Fruit fly (Drosophila melanogaster) whole organism, prepupa: ENCODE data around the gene Lkr.

Experiments used
- CG10631 ChIP-seq: fragments of 200-800 bp; sonication (Bioruptor generic); optimal IDR thresholded peaks from 2 replicates; lab custom pipeline; 2016; ENCODE audit warnings: missing biosample characterization, missing genetic modification characterization
- CG10669 ChIP-seq: fragments of 200-800 bp; sonication (Bioruptor generic); optimal IDR thresholded peaks from 3 replicates; lab custom pipeline; 2018; ENCODE audit warnings: missing biosample characterization, mild to moderate bottlenecking, missing genetic modification characterization, moderate library complexity
- CG11294 ChIP-seq: fragments of 200-800 bp; sonication (Bioruptor generic); IDR thresholded peaks from 2 replicates; pipeline ENCODE4 v1.3.6; 2022; ENCODE audit warnings: missing biosample characterization, missing genetic modification characterization
- CG1621 ChIP-seq: fragments of 200-800 bp; sonication (Bioruptor generic); optimal IDR thresholded peaks from 3 replicates; lab custom pipeline; 2018; ENCODE audit warnings: missing biosample characterization, mild to moderate bottlenecking, missing genetic modification characterization
- CG16779 ChIP-seq: fragments of 200-800 bp; sonication (Bioruptor generic); optimal IDR thresholded peaks from 3 replicates; lab custom pipeline; 2017; ENCODE audit warnings: missing biosample characterization, mild to moderate bottlenecking, missing genetic modification characterization
- CG3032 ChIP-seq: fragments of 200-800 bp; optimal IDR thresholded peaks from 2 replicates; lab custom pipeline; 2019; ENCODE audit warnings: missing biosample characterization, mild to moderate bottlenecking, missing genetic modification characterization, moderate library complexity
- CG31627 ChIP-seq: fragments of 200-800 bp; sonication (Bioruptor generic); optimal IDR thresholded peaks from 3 replicates; lab custom pipeline; 2016; ENCODE audit warnings: missing biosample characterization, missing genetic modification characterization
- CG32006 ChIP-seq: fragments of 200-800 bp; sonication (Bioruptor generic); optimal IDR thresholded peaks from 3 replicates; lab custom pipeline; 2017; ENCODE audit warnings: missing biosample characterization, mild to moderate bottlenecking, missing genetic modification characterization
- CG34406 ChIP-seq: fragments of 200-800 bp; sonication (Bioruptor generic); optimal IDR thresholded peaks from 3 replicates; lab custom pipeline; 2016; ENCODE audit warnings: missing biosample characterization, missing genetic modification characterization
- CG3919 ChIP-seq: fragments of 200-800 bp; sonication (Bioruptor generic); optimal IDR thresholded peaks from 3 replicates; lab custom pipeline; 2016; ENCODE audit warnings: missing biosample characterization, missing genetic modification characterization
- CG4318 ChIP-seq: fragments of 200-800 bp; sonication (Bioruptor generic); optimal IDR thresholded peaks from 3 replicates; lab custom pipeline; 2017; ENCODE audit warnings: missing biosample characterization, mild to moderate bottlenecking, missing genetic modification characterization
- CG6163 ChIP-seq: fragments of 200-800 bp; sonication (Bioruptor generic); IDR thresholded peaks from 3 replicates; pipeline ENCODE4 v1.3.6; 2022; ENCODE audit warnings: missing biosample characterization, missing genetic modification characterization
- CG6276 ChIP-seq: fragments of 200-800 bp; sonication (Bioruptor generic); optimal IDR thresholded peaks from 2 replicates; lab custom pipeline; 2017; ENCODE audit warnings: missing biosample characterization, mild to moderate bottlenecking, missing genetic modification characterization
- CG6808 ChIP-seq: fragments of 200-800 bp; sonication (Bioruptor generic); optimal IDR thresholded peaks from 3 replicates; lab custom pipeline; 2017; ENCODE audit warnings: missing biosample characterization, missing genetic modification characterization, mild to moderate bottlenecking, moderate library complexity, missing genetic modification reagents
- CG6854 ChIP-seq: fragments of 200-800 bp; sonication (Bioruptor generic); optimal IDR thresholded peaks from 2 replicates; lab custom pipeline; 2017; ENCODE audit warnings: missing biosample characterization, mild to moderate bottlenecking, missing genetic modification characterization
- CG8119 ChIP-seq: fragments of 200-800 bp; sonication (Bioruptor generic); IDR thresholded peaks from 3 replicates; pipeline ENCODE4 v1.3.6; 2022; ENCODE audit warnings: missing biosample characterization, missing genetic modification characterization
- CG8319 ChIP-seq: fragments of 200-800 bp; sonication (Bioruptor generic); optimal IDR thresholded peaks from 3 replicates; lab custom pipeline; 2016; ENCODE audit warnings: missing biosample characterization, missing genetic modification characterization
- CG9139 ChIP-seq: fragments of 200-800 bp; sonication (Bioruptor generic); optimal IDR thresholded peaks from 3 replicates; lab custom pipeline; 2017; ENCODE audit warnings: missing biosample characterization, mild to moderate bottlenecking, missing genetic modification characterization
- Eip75B ChIP-seq: fragments of 200-800 bp; sonication (Bioruptor generic); optimal IDR thresholded peaks from 3 replicates; lab custom pipeline; 2016; ENCODE audit warnings: missing biosample characterization, missing genetic modification characterization
- Eip78C ChIP-seq: fragments of 200-800 bp; sonication (Bioruptor generic); peaks from one replicate; lab custom pipeline; 2016; ENCODE audit warnings: missing biosample characterization, missing genetic modification characterization
- Eip93F ChIP-seq: fragments of 200-800 bp; sonication (Bioruptor generic); optimal IDR thresholded peaks from 2 replicates; lab custom pipeline; 2016; ENCODE audit warnings: missing biosample characterization, mild to moderate bottlenecking, missing genetic modification characterization
- Ets21C ChIP-seq: fragments of 200-800 bp; sonication (Bioruptor generic); optimal IDR thresholded peaks from 3 replicates; lab custom pipeline; 2016; ENCODE audit warnings: missing biosample characterization, missing genetic modification characterization
- Ets96B ChIP-seq: fragments of 200-800 bp; optimal IDR thresholded peaks from 2 replicates; lab custom pipeline; 2019; ENCODE audit warnings: missing biosample characterization, mild to moderate bottlenecking, missing genetic modification characterization, moderate library complexity
- Gug ChIP-seq: fragments of 200-800 bp; sonication (Bioruptor generic); IDR thresholded peaks from 2 replicates; pipeline ENCODE4 v1.3.6; 2022; ENCODE audit warnings: missing biosample characterization, missing genetic modification characterization
- Hr38 ChIP-seq: sonication (Bioruptor generic); optimal IDR thresholded peaks from 2 replicates; lab custom pipeline; 2016; ENCODE audit warnings: missing biosample characterization, missing genetic modification characterization
- Hr4 ChIP-seq: fragments of 200-800 bp; sonication (Bioruptor generic); optimal IDR thresholded peaks from 3 replicates; lab custom pipeline; 2016; ENCODE audit warnings: missing biosample characterization, missing genetic modification characterization
- Lpt ChIP-seq: fragments of 200-800 bp; sonication (Bioruptor generic); optimal IDR thresholded peaks from 3 replicates; lab custom pipeline; 2016; ENCODE audit warnings: missing biosample characterization, missing genetic modification characterization
- OdsH ChIP-seq: fragments of 200-800 bp; sonication (Bioruptor generic); optimal IDR thresholded peaks from 3 replicates; lab custom pipeline; 2016; ENCODE audit warnings: missing biosample characterization, missing genetic modification characterization
- Sox14 ChIP-seq: fragments of 200-800 bp; sonication (Bioruptor generic); optimal IDR thresholded peaks from 3 replicates; lab custom pipeline; 2016; ENCODE audit warnings: missing biosample characterization, missing genetic modification characterization
- acj6 ChIP-seq: fragments of 200-800 bp; sonication (Bioruptor generic); optimal IDR thresholded peaks from 3 replicates; lab custom pipeline; 2016; ENCODE audit warnings: missing biosample characterization, missing genetic modification characterization
- cyc ChIP-seq: fragments of 200-800 bp; sonication (Bioruptor generic); optimal IDR thresholded peaks from 3 replicates; lab custom pipeline; 2016; ENCODE audit warnings: missing biosample characterization, missing genetic modification characterization
- dac ChIP-seq: fragments of 200-800 bp; sonication (Bioruptor generic); optimal IDR thresholded peaks from 2 replicates; lab custom pipeline; 2017; ENCODE audit warnings: missing biosample characterization, mild to moderate bottlenecking, missing genetic modification characterization
- dsx ChIP-seq: fragments of 200-800 bp; optimal IDR thresholded peaks from 3 replicates; lab custom pipeline; 2019; ENCODE audit warnings: missing biosample characterization, mild to moderate bottlenecking, missing genetic modification characterization, moderate library complexity; ENCODE audit not compliant: poor library complexity, severe bottlenecking
- eg ChIP-seq: fragments of 200-800 bp; sonication (Bioruptor generic); IDR thresholded peaks from 3 replicates; pipeline ENCODE4 v1.3.6; 2022; ENCODE audit warnings: missing biosample characterization, missing genetic modification characterization
- fd59A ChIP-seq: fragments of 200-800 bp; sonication (Bioruptor generic); optimal IDR thresholded peaks from 2 replicates; lab custom pipeline; 2017; ENCODE audit warnings: missing biosample characterization, mild to moderate bottlenecking, missing genetic modification characterization, missing genetic modification reagents
- fd85E ChIP-seq: fragments of 200-800 bp; sonication (Bioruptor generic); optimal IDR thresholded peaks from 3 replicates; lab custom pipeline; 2016; ENCODE audit warnings: missing biosample characterization, missing genetic modification characterization
- fkh ChIP-seq: fragments of 200-800 bp; sonication (Bioruptor generic); optimal IDR thresholded peaks from 3 replicates; lab custom pipeline; 2017; ENCODE audit warnings: missing biosample characterization, mild to moderate bottlenecking, missing genetic modification characterization, moderate library complexity
- net ChIP-seq: fragments of 200-800 bp; sonication (Bioruptor generic); optimal IDR thresholded peaks from 3 replicates; lab custom pipeline; 2016; ENCODE audit warnings: missing biosample characterization, missing genetic modification characterization
- pdm3 ChIP-seq: fragments of 200-800 bp; sonication (Bioruptor generic); optimal IDR thresholded peaks from 3 replicates; lab custom pipeline; 2016; ENCODE audit warnings: missing biosample characterization, missing genetic modification characterization
- salr ChIP-seq, 2 experiments: fragments of 200-800 bp; sonication (Bioruptor generic); optimal IDR thresholded peaks; 3 replicates each; lab custom pipeline; 2016 to 2018; ENCODE audit warnings: missing biosample characterization in 2 of 2, missing genetic modification characterization in 2 of 2, mild to moderate bottlenecking in 1 of 2
- spab ChIP-seq: fragments of 200-800 bp; sonication (Bioruptor generic); optimal IDR thresholded peaks from 2 replicates; lab custom pipeline; 2017; ENCODE audit warnings: missing biosample characterization, mild to moderate bottlenecking, missing genetic modification characterization, missing genetic modification reagents
- ss ChIP-seq, 2 experiments: fragments of 200-800 bp; sonication (Bioruptor generic); optimal IDR thresholded peaks; 2 replicates in 1 of 2; 3 replicates in 1 of 2; lab custom pipeline; 2017 to 2018; ENCODE audit warnings: mild to moderate bottlenecking in 2 of 2, missing biosample characterization in 2 of 2, missing genetic modification characterization in 2 of 2, moderate library complexity in 1 of 2
- vri ChIP-seq: fragments of 200-800 bp; sonication (Bioruptor generic); optimal IDR thresholded peaks from 3 replicates; lab custom pipeline; 2016; ENCODE audit warnings: missing biosample characterization, mild to moderate bottlenecking, missing genetic modification characterization

The Lkr gene

dm6 chr3L:5529241-5529640, at the start of gene Lkr:
TSS of gene Lkr (minus strand) at chr3L:5529341.
- no peak for TF ChIP-seq Hr38 (GFP tag; lab: Kevin White, UChicago)
- no peak for TF ChIP-seq net (GFP tag; lab: Kevin White, UChicago)
- TF ChIP-seq Gug: no peak
- no peak for TF ChIP-seq Eip75B (GFP tag; lab: Kevin White, UChicago)
- TF ChIP-seq Hr4: no peak
- no peak for TF ChIP-seq Eip93F (GFP tag; lab: Kevin White, UChicago)
- TF ChIP-seq ss (GFP tag; optimal IDR thresholded peaks at IDR 0.05; lab: Kevin White, UChicago): no peak
- TF ChIP-seq CG8119 (GFP tag; lab: Robert Waterston, UW): no peak
- no peak for TF ChIP-seq dac (GFP tag; lab: Kevin White, UChicago)
- TF ChIP-seq CG3919 (GFP tag; lab: Kevin White, UChicago): no peak
- TF ChIP-seq Sox14: no peak
- TF ChIP-seq Ets21C (GFP tag; lab: Kevin White, UChicago): no peak
- TF ChIP-seq Lpt (GFP tag; lab: Kevin White, UChicago): no peak
- TF ChIP-seq fd59A: no peak
- no peak for TF ChIP-seq OdsH (GFP tag; lab: Kevin White, UChicago)
- TF ChIP-seq CG9139 (GFP tag; lab: Kevin White, UChicago): no peak
- no peak for TF ChIP-seq vri (GFP tag; lab: Kevin White, UChicago)
- no peak for TF ChIP-seq CG16779 (tag; lab: Kevin White, UChicago)
- TF ChIP-seq CG8319 (GFP tag; lab: Kevin White, UChicago): no peak

dm6 chr3L:5578595-5578994, 49.5 kb upstream of the Lkr start:
- TF ChIP-seq Ets96B (tag; lab: Kevin White, UChicago) (no peak), fd85E (GFP tag; lab: Kevin White, UChicago) (no peak), salr (GFP tag; optimal IDR thresholded peaks at IDR 0.05; lab: Kevin White, UChicago) (no peak), spab (GFP tag; lab: Kevin White, UChicago) (no peak), dsx (no peak), CG11294 (GFP tag; lab: Robert Waterston, UW) (no peak), CG6808 (GFP tag; lab: Kevin White, UChicago) (no peak), CG34406 (GFP tag; lab: Kevin White, UChicago) (no peak), acj6 (GFP tag; lab: Kevin White, UChicago) (no peak)

- TF ChIP-seq pdm3 (GFP tag; lab: Kevin White, UChicago) (peak; percentile 83), CG10631 (peak; percentile 92), vri (GFP tag; lab: Kevin White, UChicago) (peak; percentile 96), Hr4 (peak; percentile 98), CG31627 (GFP tag; lab: Kevin White, UChicago) (peak; percentile 63), CG1621 (tag; lab: Kevin White, UChicago) (peak; percentile 98), Eip93F (GFP tag; lab: Kevin White, UChicago) (peak; percentile 82), CG32006 (peak; percentile 98), CG34406 (GFP tag; lab: Kevin White, UChicago) (peak; percentile 95), eg (GFP tag; lab: Robert Waterston, UW) (peak; percentile 95), CG6163 (GFP tag; lab: Robert Waterston, UW) (peak; percentile 98), dsx (peak; percentile 74), CG8119 (GFP tag; lab: Robert Waterston, UW) (peak; percentile 97), CG6276 (peak; percentile 95), fd59A (peak; percentile 86), Sox14 (peak; percentile 78), ss (GFP tag; optimal IDR thresholded peaks at IDR 0.05; lab: Kevin White, UChicago) (peak; percentile 97 to 99), CG6854 (GFP tag; lab: Kevin White, UChicago) (peak; percentile 95), CG8319 (GFP tag; lab: Kevin White, UChicago) (peak; percentile 70), Ets21C (GFP tag; lab: Kevin White, UChicago) (peak; percentile 50), acj6 (GFP tag; lab: Kevin White, UChicago) (peak; percentile 89), CG11294 (GFP tag; lab: Robert Waterston, UW) (peak; percentile 92), spab (GFP tag; lab: Kevin White, UChicago) (peak; percentile 95), CG9139 (GFP tag; lab: Kevin White, UChicago) (peak; percentile 99), CG4318 (GFP tag; lab: Kevin White, UChicago) (peak; percentile 97), Eip78C (peak; percentile 97), CG10669 (peak; percentile 92), fkh (peak; percentile 26), cyc (GFP tag; lab: Kevin White, UChicago) (peak; percentile 69), CG3032 (tag; lab: Kevin White, UChicago) (peak; percentile 85), Lpt (GFP tag; lab: Kevin White, UChicago) (peak; percentile 93)
Observed at dm6 chr3L:5577250-5578138, 48.4 kb upstream of the Lkr start, which contains the start of gene Msr-110. TSS of gene Msr-110 (minus strand) at chr3L:5577348.
